Worm (Caenorhabditis elegans) whole organism, young adult: ENCODE measurements around the gene Y82E9BR.20.
A peak's percentile ranks its signal among the peaks of the same experiment; 100 is the strongest.

Experiments
- C06A6.2 ChIP-seq: fragments of 200-800 bp; sonication (Bioruptor generic); conservative IDR thresholded peaks from 2 replicates; pipeline ENCODE4 v1.3.6; 2022; ENCODE audit warnings: missing genetic modification characterization, missing compliant biosample characterization
- C17E4.6 ChIP-seq: fragments of 200-800 bp; sonication (Bioruptor generic); IDR thresholded peaks from 2 replicates; pipeline ENCODE4 v1.3.6; 2022; ENCODE audit warnings: missing genetic modification reagents, missing genetic modification characterization, missing compliant biosample characterization
- F33H1.4 ChIP-seq: fragments of 200-800 bp; sonication (Bioruptor generic); IDR thresholded peaks from 2 replicates; pipeline ENCODE4 v1.3.6; 2022; ENCODE audit warnings: missing genetic modification reagents, missing genetic modification characterization, missing compliant biosample characterization
- F39B2.1 ChIP-seq: fragments of 200-800 bp; sonication (Bioruptor generic); IDR thresholded peaks from 2 replicates; pipeline ENCODE4 v1.3.6; 2022; ENCODE audit warnings: missing genetic modification reagents, missing genetic modification characterization, missing compliant biosample characterization
- T26A5.8 ChIP-seq: sonication (generic microtip); optimal IDR thresholded peaks from 2 replicates; lab custom pipeline; 2016; ENCODE audit warnings: missing genetic modification characterization, missing compliant biosample characterization
- Y79H2A.3 ChIP-seq: fragments of 200-800 bp; sonication (Bioruptor generic); conservative IDR thresholded peaks from 2 replicates; pipeline ENCODE4 v1.3.6; 2022; ENCODE audit warnings: missing genetic modification reagents, missing genetic modification characterization, missing compliant biosample characterization
- akir-1 ChIP-seq: fragments of 200-800 bp; sonication (Bioruptor generic); optimal IDR thresholded peaks from 2 replicates; lab custom pipeline; 2018; ENCODE audit warnings: mild to moderate bottlenecking, missing genetic modification characterization, moderate library complexity, missing compliant biosample characterization
- aptf-2 ChIP-seq: fragments of 200-800 bp; sonication (Bioruptor generic); conservative IDR thresholded peaks from 2 replicates; pipeline ENCODE4 v1.3.6; 2022; ENCODE audit warnings: missing genetic modification reagents, missing genetic modification characterization, missing compliant biosample characterization
- aptf-3 ChIP-seq: fragments of 200-800 bp; sonication (Bioruptor generic); IDR thresholded peaks from 2 replicates; pipeline ENCODE4 v1.3.6; 2022; ENCODE audit warnings: missing genetic modification characterization, missing compliant biosample characterization
- bed-2 ChIP-seq: fragments of 200-800 bp; sonication (Bioruptor generic); IDR thresholded peaks from 2 replicates; pipeline ENCODE4 v1.3.6; 2022; ENCODE audit warnings: missing genetic modification reagents, missing genetic modification characterization, missing compliant biosample characterization
- ceh-27 ChIP-seq: fragments of 200-800 bp; sonication (Bioruptor generic); optimal IDR thresholded peaks from 2 replicates; lab custom pipeline; 2018; ENCODE audit warnings: mild to moderate bottlenecking, missing genetic modification characterization, moderate library complexity, missing compliant biosample characterization
- dpl-1 ChIP-seq: fragments of 150-350 bp; optimal IDR thresholded peaks from 2 replicates; lab custom pipeline; 2014; ENCODE audit warnings: missing biosample characterization, missing genetic modification reagents, missing genetic modification characterization
- egl-44 ChIP-seq: fragments of 200-800 bp; sonication (Bioruptor generic); IDR thresholded peaks from 2 replicates; pipeline ENCODE4 v1.3.6; 2022; ENCODE audit warnings: missing genetic modification reagents, missing genetic modification characterization, missing compliant biosample characterization
- fkh-3 ChIP-seq: sonication (generic microtip); optimal IDR thresholded peaks from 2 replicates; lab custom pipeline; 2016; ENCODE audit warnings: mild to moderate bottlenecking, missing genetic modification characterization, missing compliant biosample characterization
- hlh-12 ChIP-seq: sonication (generic microtip); optimal IDR thresholded peaks from 2 replicates; lab custom pipeline; 2016; ENCODE audit warnings: missing genetic modification characterization, missing compliant biosample characterization
- hsf-1 ChIP-seq: fragments of 200-800 bp; sonication (Bioruptor generic); IDR thresholded peaks from 2 replicates; pipeline ENCODE4 v1.3.6; 2022; ENCODE audit warnings: missing genetic modification reagents, missing genetic modification characterization, missing compliant biosample characterization
- lag-1 ChIP-seq: fragments of 200-800 bp; sonication (Bioruptor generic); IDR thresholded peaks from 2 replicates; pipeline ENCODE4 v1.3.6; 2022; ENCODE audit warnings: missing genetic modification reagents, missing genetic modification characterization, missing compliant biosample characterization
- let-526 ChIP-seq: fragments of 200-800 bp; sonication (Bioruptor generic); IDR thresholded peaks from 2 replicates; pipeline ENCODE4 v1.3.6; 2022; ENCODE audit warnings: missing genetic modification reagents, missing genetic modification characterization, missing compliant biosample characterization
- lin-35 ChIP-seq, 3 experiments: fragments of 150-350 bp in 2 of 3; sonication (generic microtip) in 1 of 3; optimal IDR thresholded peaks; 2 replicates each; lab custom pipeline; 2014 to 2018; ENCODE audit warnings: missing biosample characterization in 3 of 3, missing genetic modification characterization in 3 of 3, missing genetic modification reagents in 3 of 3
- madf-3 ChIP-seq: fragments of 200-800 bp; sonication (Bioruptor generic); IDR thresholded peaks from 2 replicates; pipeline ENCODE4 v1.3.6; 2022; ENCODE audit warnings: missing genetic modification reagents, missing genetic modification characterization, missing compliant biosample characterization
- madf-8 ChIP-seq: fragments of 200-800 bp; sonication (Bioruptor generic); conservative IDR thresholded peaks from 2 replicates; pipeline ENCODE4 v1.3.6; 2022; ENCODE audit warnings: missing genetic modification reagents, missing genetic modification characterization, missing compliant biosample characterization
- mcd-1 ChIP-seq: fragments of 200-800 bp; sonication (Bioruptor generic); IDR thresholded peaks from 2 replicates; pipeline ENCODE4 v1.3.6; 2022; ENCODE audit warnings: missing genetic modification reagents, missing genetic modification characterization, missing compliant biosample characterization
- nfya-2 ChIP-seq: fragments of 200-800 bp; sonication (Bioruptor generic); IDR thresholded peaks from 2 replicates; pipeline ENCODE4 v1.3.6; 2022; ENCODE audit warnings: missing genetic modification reagents, missing genetic modification characterization, missing compliant biosample characterization
- nhr-179 ChIP-seq: sonication (generic microtip); optimal IDR thresholded peaks from 2 replicates; lab custom pipeline; 2016; ENCODE audit warnings: mild to moderate bottlenecking, missing genetic modification characterization, missing compliant biosample characterization
- nhr-80 ChIP-seq: sonication (generic microtip); optimal IDR thresholded peaks from 2 replicates; lab custom pipeline; 2016; ENCODE audit warnings: missing genetic modification characterization, missing compliant biosample characterization
- nhr-90 ChIP-seq: sonication (generic microtip); optimal IDR thresholded peaks from 2 replicates; lab custom pipeline; 2016; ENCODE audit warnings: missing genotype, mild to moderate bottlenecking, missing genetic modification characterization, missing compliant biosample characterization
- pha-4 ChIP-seq: fragments of 150-350 bp; sonication (generic microtip); optimal IDR thresholded peaks from 2 replicates; lab custom pipeline; 2014; ENCODE audit warnings: missing biosample characterization, missing genetic modification reagents, missing genetic modification characterization
- rpc-1 ChIP-seq, 2 experiments: fragments of 150-350 bp in 1 of 2; sonication (generic microtip) in 1 of 2; optimal IDR thresholded peaks; 2 replicates each; lab custom pipeline; 2014 to 2018; ENCODE audit warnings: missing biosample characterization in 1 of 2, missing genetic modification characterization in 1 of 2, missing genetic modification reagents in 1 of 2, missing genotype in 1 of 2
- snpc-4 ChIP-seq, 5 experiments: fragments of 150-350 bp in 1 of 5; sonication (generic microtip) in 4 of 5; optimal IDR thresholded peaks; 2 replicates each; lab custom pipeline; 2014 to 2018; ENCODE audit warnings: missing genetic modification characterization in 5 of 5, missing biosample characterization in 3 of 5, antibody characterized with exemption in 2 of 5, mild to moderate bottlenecking in 2 of 5, missing compliant biosample characterization in 2 of 5, missing genotype in 2 of 5, moderate library complexity in 2 of 5, missing genetic modification reagents in 1 of 5
- unc-62 ChIP-seq: fragments of 150-350 bp; optimal IDR thresholded peaks from 2 replicates; lab custom pipeline; 2014; ENCODE audit warnings: missing biosample characterization, missing genetic modification reagents, missing genetic modification characterization
- ztf-3 ChIP-seq: fragments of 200-800 bp; sonication (Bioruptor generic); optimal IDR thresholded peaks from 2 replicates; lab custom pipeline; 2018; ENCODE audit warnings: mild to moderate bottlenecking, missing genetic modification characterization, missing compliant biosample characterization
- ztf-6 ChIP-seq: fragments of 200-800 bp; sonication (Bioruptor generic); IDR thresholded peaks from 2 replicates; pipeline ENCODE4 v1.3.6; 2022; ENCODE audit warnings: missing genetic modification reagents, missing genetic modification characterization, missing compliant biosample characterization

Y82E9BR.20 gene

DNA sequence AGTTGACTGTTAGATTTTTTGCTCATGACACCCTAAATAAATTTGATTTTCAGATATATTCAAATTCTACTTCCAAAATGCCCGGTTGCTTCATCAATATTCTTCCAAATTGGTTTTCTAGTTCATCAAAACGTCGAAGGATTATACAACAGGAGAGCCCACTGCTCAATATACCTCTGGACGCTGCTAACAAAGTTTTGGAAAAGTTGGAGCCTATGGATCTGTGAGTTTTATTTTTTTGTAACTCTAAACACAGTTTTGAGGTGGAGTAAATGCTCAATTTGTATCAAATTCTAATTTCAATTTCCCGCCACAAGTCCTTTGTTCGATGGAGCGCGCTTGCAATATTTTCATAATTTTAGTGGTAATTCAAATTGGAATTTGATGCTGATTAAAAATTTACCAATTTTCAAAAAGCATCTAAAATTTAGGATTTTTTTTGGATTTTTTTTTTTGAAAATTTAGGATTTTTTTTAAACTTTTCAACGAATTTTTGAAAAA lies 31.2 kb upstream of the Y82E9BR.20 start, which contains the start of gene fbxa-27 (continued):
- TF ChIP-seq fkh-3 (tag; lab: Kevin White, UChicago), result no peak
- TF ChIP-seq ztf-6, result no peak

DNA sequence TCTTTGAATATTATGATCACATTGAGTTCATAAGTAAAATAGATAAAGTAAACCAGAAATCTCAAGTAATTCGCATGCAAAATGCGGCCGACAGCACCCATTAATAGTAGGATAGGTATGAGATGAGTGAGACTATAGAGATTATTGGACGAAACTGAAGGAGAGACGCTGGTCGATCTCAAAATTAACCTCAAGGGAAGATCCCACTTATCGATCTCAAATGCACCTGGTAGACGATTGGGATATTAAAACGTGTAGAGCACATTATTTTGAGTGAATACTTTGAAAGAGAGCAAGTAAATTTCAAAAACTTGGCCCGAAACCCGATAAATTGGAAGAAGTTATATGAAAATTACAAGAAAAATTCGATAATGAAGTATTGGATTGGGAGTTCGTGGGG lies 28.5 kb upstream of the Y82E9BR.20 start, which contains the start of gene Y82E9BL.6:
Y82E9BL.6 (minus strand) TSS at position 101 of the 400 bp plus-strand sequence.
- TF ChIP-seq akir-1 (GFP tag; lab: Kevin White, UChicago), result no peak
- TF ChIP-seq madf-3 (GFP tag; lab: Robert Waterston, UW), result no peak
- TF ChIP-seq F33H1.4 (GFP tag; lab: Robert Waterston, UW), result no peak
- TF ChIP-seq lag-1 (GFP tag; lab: Robert Waterston, UW), result no peak
- no peak for TF ChIP-seq dpl-1 (GFP tag; lab: Kevin White, UChicago)
- TF ChIP-seq Y79H2A.3 (GFP tag; lab: Robert Waterston, UW), result no peak
- no peak for TF ChIP-seq nhr-179 (tag; lab: Kevin White, UChicago)
- no peak for TF ChIP-seq aptf-2
- no peak for TF ChIP-seq pha-4
- no peak for TF ChIP-seq aptf-3 (GFP tag; lab: Robert Waterston, UW)
- TF ChIP-seq nfya-2 (GFP tag; lab: Robert Waterston, UW), result no peak
- no peak for TF ChIP-seq rpc-1 (optimal IDR thresholded peaks at IDR 0.05; lab: Kevin White, UChicago)
- TF ChIP-seq rpc-1 (tag; optimal IDR thresholded peaks at IDR 0.05; lab: Kevin White, UChicago), result no peak
- no peak for TF ChIP-seq hsf-1 (GFP tag; lab: Robert Waterston, UW)
- TF ChIP-seq snpc-4 (GFP tag; optimal IDR thresholded peaks at IDR 0.05; lab: Kevin White, UChicago), result no peak
- no peak for TF ChIP-seq snpc-4 (tag; optimal IDR thresholded peaks at IDR 0.05; lab: Kevin White, UChicago)
- no peak for TF ChIP-seq hlh-12 (tag; lab: Kevin White, UChicago)

DNA sequence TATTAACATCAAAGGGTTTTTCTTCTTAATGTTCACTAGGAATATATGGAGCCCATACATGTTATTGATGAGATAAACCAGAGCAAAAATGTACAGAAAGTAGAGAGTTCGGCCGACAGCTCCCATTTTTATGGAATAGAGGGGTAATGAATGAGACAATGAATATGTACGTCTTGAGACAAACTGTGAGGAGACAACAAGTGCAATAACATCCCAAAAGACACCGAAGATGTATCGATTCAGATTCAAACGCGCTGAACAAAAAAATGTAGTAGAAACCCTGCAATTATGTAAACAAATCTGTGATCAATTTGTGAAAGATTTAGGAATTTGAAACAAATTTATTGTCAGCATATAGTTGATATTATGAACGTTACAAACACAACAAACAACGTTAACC lies 27.2 kb upstream of the Y82E9BR.20 start:
- no peak for TF ChIP-seq C17E4.6 (GFP tag; lab: Robert Waterston, UW)
- TF ChIP-seq madf-3 (GFP tag; lab: Robert Waterston, UW), result no peak

DNA sequence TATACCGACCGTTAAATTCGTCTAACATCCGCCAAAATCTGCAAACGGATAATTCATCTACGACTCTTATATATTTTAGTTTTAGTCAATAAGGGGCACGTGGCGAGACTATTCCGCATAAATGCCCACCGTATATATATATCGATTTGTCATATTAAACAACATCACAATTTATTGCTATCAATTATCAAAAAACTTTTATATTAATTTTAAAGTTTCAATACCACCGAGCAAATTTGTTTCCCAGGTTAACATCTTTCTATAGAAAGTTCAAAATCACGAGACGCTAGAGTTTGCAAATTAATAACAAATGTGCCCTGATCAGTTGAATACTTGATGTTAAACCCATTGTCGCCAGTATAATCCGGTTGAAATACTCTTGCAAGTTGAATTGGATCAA lies 26.7 kb upstream of the Y82E9BR.20 start, which contains the start of gene Y82E9BL.5:
Y82E9BL.5 (minus strand) TSS at position 101 of the 400 bp plus-strand sequence.
- TF ChIP-seq lin-35 (GFP tag; optimal IDR thresholded peaks at IDR 0.05; lab: Kevin White, UChicago) (no peak), madf-3 (GFP tag; lab: Robert Waterston, UW) (no peak), aptf-3 (GFP tag; lab: Robert Waterston, UW) (no peak), egl-44 (GFP tag; lab: Robert Waterston, UW) (no peak), madf-8 (no peak), let-526 (GFP tag; lab: Robert Waterston, UW) (no peak), nhr-90 (tag; lab: Kevin White, UChicago) (no peak), bed-2 (GFP tag; lab: Robert Waterston, UW) (no peak), unc-62 (GFP tag; lab: Kevin White, UChicago) (no peak), mcd-1 (no peak), ceh-27 (GFP tag; lab: Kevin White, UChicago) (no peak), F39B2.1 (GFP tag; lab: Robert Waterston, UW) (no peak), T26A5.8 (tag; lab: Kevin White, UChicago) (no peak), ztf-3 (GFP tag; lab: Kevin White, UChicago) (no peak), nfya-2 (GFP tag; lab: Robert Waterston, UW) (no peak), pha-4 (no peak), C06A6.2 (no peak)
- TF ChIP-seq, all 124 proteins: peak for 0

DNA sequence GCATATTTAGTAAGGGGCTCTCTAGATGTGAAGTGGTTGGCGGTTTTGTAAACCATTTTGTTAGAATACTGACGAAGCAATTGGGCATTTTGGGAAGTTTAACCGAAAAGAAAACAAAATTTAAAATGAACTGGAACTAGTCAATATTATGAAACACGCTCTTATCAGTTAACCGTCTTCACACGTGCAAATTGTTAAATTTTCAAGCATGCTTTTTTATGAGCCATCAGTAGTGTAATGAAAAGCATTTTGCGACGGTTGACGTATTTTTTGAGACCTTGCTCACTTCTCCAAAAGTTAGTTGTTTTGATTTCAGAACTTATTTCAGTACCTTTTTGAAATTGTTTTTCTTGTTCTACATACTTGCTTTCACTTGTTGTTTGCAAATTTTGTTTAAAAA lies 24.9 kb upstream of the Y82E9BR.20 start, which contains the start of gene fbxa-25:
fbxa-25 (minus strand) TSS at position 138 of the 400 bp plus-strand sequence.
- TF ChIP-seq nhr-80 (peak; percentile 15), ceh-27 (GFP tag; lab: Kevin White, UChicago) (no peak)
